Fruit fly (Drosophila melanogaster) whole organism: ENCODE data around the gene CG13380.
A peak's percentile ranks its signal among the peaks of the same experiment; 100 is the strongest.

Source experiments
- CG8478 ChIP-seq: fragments of >200 bp; optimal IDR thresholded peaks from 2 replicates; lab custom pipeline; 2018; ENCODE audit warnings: inconsistent platforms
- Dll ChIP-seq: fragments of >200 bp; optimal IDR thresholded peaks from 2 replicates; lab custom pipeline; 2017
- EcR ChIP-seq, 2 experiments: fragments of >200 bp; optimal IDR thresholded peaks; 2 replicates each; lab custom pipeline; 2017; ENCODE audit warnings: missing biosample characterization in 2 of 2, missing genetic modification characterization in 2 of 2, missing genetic modification reagents in 2 of 2
- pan ChIP-seq: fragments of >200 bp; optimal IDR thresholded peaks from 2 replicates; lab custom pipeline; 2017
- psq ChIP-seq: fragments of >200 bp; optimal IDR thresholded peaks from 2 replicates; lab custom pipeline; 2017
- usp ChIP-seq: fragments of >200 bp; optimal IDR thresholded peaks from 2 replicates; lab custom pipeline; 2017; ENCODE audit warnings: missing biosample characterization, missing genetic modification characterization, mixed read lengths

Gene CG13380

DNA sequence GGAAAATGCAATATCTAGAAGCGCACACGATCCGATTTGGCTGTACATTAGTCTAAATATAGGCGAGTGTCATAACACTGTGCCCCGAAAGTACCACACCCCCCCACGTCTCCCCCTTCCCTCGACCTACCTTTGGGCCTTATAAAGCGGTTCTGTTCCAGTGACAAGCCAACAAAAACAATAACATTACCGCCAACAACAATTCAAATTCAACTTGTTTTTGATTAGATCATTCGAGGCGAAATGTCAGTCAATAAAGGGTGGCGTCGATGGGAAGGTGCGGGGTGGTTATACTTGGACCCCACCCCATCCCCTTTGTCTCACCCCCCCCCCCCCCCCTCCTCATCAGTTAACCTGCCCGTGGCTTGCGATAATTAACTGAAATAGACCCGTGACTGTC lies 15.3 kb upstream of the CG13380 start:
- no peak for TF ChIP-seq EcR (GFP tag; optimal IDR thresholded peaks at IDR 0.05; lab: Kevin White, UChicago)
- no peak for TF ChIP-seq Dll (lab: Kevin White, UChicago)
- no peak for TF ChIP-seq usp (GFP tag; lab: Kevin White, UChicago)
- no peak for TF ChIP-seq pan (lab: Kevin White, UChicago)
- no peak for TF ChIP-seq psq (lab: Kevin White, UChicago)
- TF ChIP-seq CG8478, result no peak

DNA sequence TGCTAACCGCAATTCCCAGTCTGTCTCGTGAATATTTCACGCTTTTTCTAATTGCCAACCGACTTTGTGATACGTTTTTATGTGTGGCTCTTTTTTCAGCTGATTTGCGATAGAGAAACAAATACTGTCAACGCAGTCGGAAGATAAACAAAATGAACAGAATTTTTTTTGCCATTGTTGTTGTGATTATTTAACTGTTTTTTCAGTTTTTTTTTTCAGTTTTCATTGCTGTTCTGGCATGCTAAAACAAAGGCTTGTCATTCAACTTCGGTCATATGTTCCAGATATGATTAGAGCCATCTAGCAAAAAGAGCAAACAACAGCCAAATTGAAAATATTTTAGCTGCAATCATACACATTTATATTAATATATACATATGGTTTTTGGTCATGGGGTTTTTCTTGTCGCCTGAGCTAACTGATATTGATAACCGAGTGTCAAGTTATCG lies 14.5 kb upstream of the CG13380 start:
- no peak for TF ChIP-seq Dll (lab: Kevin White, UChicago)
- no peak for TF ChIP-seq usp (GFP tag; lab: Kevin White, UChicago)
- no peak for TF ChIP-seq EcR (GFP tag; optimal IDR thresholded peaks at IDR 0.05; lab: Kevin White, UChicago)
- no peak for TF ChIP-seq pan (lab: Kevin White, UChicago)
- TF ChIP-seq CG8478, result no peak
- TF ChIP-seq psq (lab: Kevin White, UChicago), result no peak

dm6 chr3L:18629874-18630273 lies 12.1 kb upstream of the CG13380 start:
- TF ChIP-seq pan (lab: Kevin White, UChicago), result no peak
- no peak for TF ChIP-seq Dll (lab: Kevin White, UChicago)
- TF ChIP-seq CG8478, result no peak
- TF ChIP-seq usp (GFP tag; lab: Kevin White, UChicago), result no peak
- TF ChIP-seq EcR (GFP tag; optimal IDR thresholded peaks at IDR 0.05; lab: Kevin White, UChicago), result no peak
- no peak for TF ChIP-seq psq (lab: Kevin White, UChicago)

dm6 chr3L:18628458-18628857 lies 10.7 kb upstream of the CG13380 start:
- no peak for TF ChIP-seq pan (lab: Kevin White, UChicago)
- TF ChIP-seq EcR (GFP tag; optimal IDR thresholded peaks at IDR 0.05; lab: Kevin White, UChicago), result no peak
- no peak for TF ChIP-seq Dll (lab: Kevin White, UChicago)
- TF ChIP-seq CG8478, result no peak
- TF ChIP-seq usp (GFP tag; lab: Kevin White, UChicago), result no peak
- TF ChIP-seq psq (lab: Kevin White, UChicago), result no peak

- TF ChIP-seq usp (GFP tag; lab: Kevin White, UChicago) (no peak), psq (lab: Kevin White, UChicago) (no peak), EcR (GFP tag; optimal IDR thresholded peaks at IDR 0.05; lab: Kevin White, UChicago) (no peak), Dll (lab: Kevin White, UChicago) (no peak), CG8478 (no peak), pan (lab: Kevin White, UChicago) (no peak)
Measured at dm6 chr3L:18627657-18628455, 10.1 kb upstream of the CG13380 start.

dm6 chr3L:18626451-18627079 lies 8.8 kb upstream of the CG13380 start:
- TF ChIP-seq Dll (lab: Kevin White, UChicago), result no peak
- no peak for TF ChIP-seq pan (lab: Kevin White, UChicago)
- TF ChIP-seq CG8478, result no peak
- no peak for TF ChIP-seq EcR (GFP tag; optimal IDR thresholded peaks at IDR 0.05; lab: Kevin White, UChicago)
- TF ChIP-seq psq (lab: Kevin White, UChicago), result no peak
- no peak for TF ChIP-seq usp (GFP tag; lab: Kevin White, UChicago)

dm6 chr3L:18625786-18626185 lies 8.0 kb upstream of the CG13380 start, which contains the start of gene MYPT-75D:
Gene MYPT-75D (plus strand): TSS chr3L:18625959.
- no peak for TF ChIP-seq usp (GFP tag; lab: Kevin White, UChicago)

DNA sequence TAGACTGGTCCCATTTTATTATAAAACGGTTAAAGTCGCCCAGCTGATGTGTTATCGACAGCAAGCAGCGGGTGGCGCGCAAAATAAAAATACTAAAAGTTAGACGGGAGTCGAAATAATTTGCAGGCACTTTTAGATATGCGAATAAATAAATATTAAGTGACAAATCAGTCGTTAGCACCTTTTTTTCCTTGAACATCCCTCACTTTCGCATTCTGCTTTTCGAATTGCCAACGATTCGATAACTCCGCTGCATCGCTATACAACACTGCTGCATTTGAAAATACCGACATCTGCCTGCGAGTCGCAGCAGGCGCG lies 4.6 kb upstream of the CG13380 start, which contains the start of gene bora:
Gene bora, plus strand, starts transcription at position 271 of the 318 bp plus-strand sequence.
- TF ChIP-seq CG8478 (no peak), Dll (lab: Kevin White, UChicago) (no peak), pan (lab: Kevin White, UChicago) (no peak), EcR (GFP tag; optimal IDR thresholded peaks at IDR 0.05; lab: Kevin White, UChicago) (no peak), psq (lab: Kevin White, UChicago) (no peak), usp (GFP tag; lab: Kevin White, UChicago) (no peak)

DNA sequence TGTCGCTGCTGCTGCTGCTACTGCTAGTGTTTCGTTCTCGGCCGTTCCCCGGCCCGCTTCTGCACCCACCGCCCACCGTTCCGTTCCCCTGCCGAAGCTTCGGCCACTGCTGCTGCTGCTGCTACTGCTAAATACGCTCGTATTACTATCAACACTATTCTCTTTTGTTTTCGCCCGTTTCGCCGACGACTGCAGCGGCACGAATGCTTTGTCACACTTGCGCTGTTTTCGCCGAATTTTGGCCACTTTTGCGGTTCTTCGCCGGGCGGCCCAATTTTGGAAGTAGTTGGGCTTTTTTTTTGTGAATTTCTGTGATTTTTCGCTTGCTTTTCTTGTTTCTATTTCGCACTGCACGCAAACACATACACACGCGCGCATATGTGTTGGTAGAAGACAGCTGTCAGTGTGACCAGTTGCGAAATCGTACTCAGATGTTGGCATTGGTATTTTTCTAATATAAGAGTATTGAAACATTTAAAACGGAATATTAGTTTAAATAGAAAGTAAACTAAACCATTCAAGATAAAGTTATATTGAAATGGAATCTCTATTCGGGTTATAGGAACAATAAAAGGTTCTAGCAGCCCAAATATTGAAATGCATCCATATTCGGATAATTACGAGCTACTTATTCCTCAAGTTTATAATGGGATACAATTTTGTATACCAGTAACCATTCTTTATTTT lies 4.1 kb upstream of the CG13380 start, which contains the start of gene not:
Gene not, minus strand, starts transcription at position 395 of the 687 bp plus-strand sequence.
- TF ChIP-seq CG8478 (no peak), usp (GFP tag; lab: Kevin White, UChicago) (no peak), psq (lab: Kevin White, UChicago) (no peak), Dll (lab: Kevin White, UChicago) (no peak), pan (lab: Kevin White, UChicago) (no peak), EcR (GFP tag; optimal IDR thresholded peaks at IDR 0.05; lab: Kevin White, UChicago) (no peak)

dm6 chr3L:18620988-18621734 lies 3.4 kb upstream of the CG13380 start:
- TF ChIP-seq pan (lab: Kevin White, UChicago) (peak; percentile 61), Dll (lab: Kevin White, UChicago) (peak; percentile 79), EcR (GFP tag; optimal IDR thresholded peaks at IDR 0.05; lab: Kevin White, UChicago) (peak; percentile 92 to 99), psq (lab: Kevin White, UChicago) (no peak)

dm6 chr3L:18611600-18611999 lies 6.1 kb downstream of the CG13380 start, which contains the start of gene CG32199:
Gene CG32199 (plus strand): TSS chr3L:18611900.
- TF ChIP-seq psq (lab: Kevin White, UChicago) (no peak), EcR (GFP tag; optimal IDR thresholded peaks at IDR 0.05; lab: Kevin White, UChicago) (no peak), CG8478 (no peak), usp (GFP tag; lab: Kevin White, UChicago) (no peak), pan (lab: Kevin White, UChicago) (no peak), Dll (lab: Kevin White, UChicago) (no peak)
